Fruit fly (Drosophila melanogaster): ENCODE results near the gene Edc3.
A peak's percentile ranks its signal among the peaks of the same experiment; 100 is the strongest.

The Edc3 gene

DNA sequence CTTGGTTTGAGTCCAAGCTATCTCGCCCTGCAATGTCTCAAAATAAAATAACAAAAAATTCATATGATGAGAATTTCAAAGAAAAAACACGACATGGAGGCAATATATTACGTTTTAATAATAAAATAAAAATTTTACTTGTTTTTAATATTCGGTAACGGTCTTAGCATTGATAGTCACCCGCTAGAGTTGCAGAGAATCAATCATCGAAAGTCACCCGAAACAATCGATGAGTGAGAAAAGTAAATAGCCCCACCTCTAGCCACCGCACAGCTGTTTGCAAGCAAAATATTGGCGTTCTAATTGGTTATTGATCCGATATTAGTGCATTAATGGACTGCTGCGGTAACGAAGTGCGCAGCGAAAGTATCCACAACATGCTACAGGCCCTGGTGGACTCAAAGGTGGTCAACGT lies 53.7 kb downstream of the Edc3 start, which contains the start of gene CG34250 (continued):
- TF ChIP-seq twi (tag; optimal IDR thresholded peaks at IDR 0.05) = peak; percentile 37
- no peak for TF ChIP-seq CG16779 (GFP tag; IDR thresholded peaks at IDR 0.05)
- TF ChIP-seq CG1832 (GFP tag; optimal IDR thresholded peaks at IDR 0.05) = no peak
- no peak for TF ChIP-seq D (optimal IDR thresholded peaks at IDR 0.05)
- no peak for TF ChIP-seq D (GFP tag; optimal IDR thresholded peaks at IDR 0.05)
- no peak for TF ChIP-seq cato (GFP tag; optimal IDR thresholded peaks at IDR 0.05; ENCODE audit: borderline replicate concordance)
- peak; percentile 66 for TF ChIP-seq CG9932 (GFP tag; IDR thresholded peaks at IDR 0.05)
- peak; percentile 43 for TF ChIP-seq CG34376 (GFP tag; optimal IDR thresholded peaks at IDR 0.05)
- TF ChIP-seq CG31441 (GFP tag; IDR thresholded peaks at IDR 0.05) = peak; percentile 60; the same call in 1 of the 2 replicates
- peak; percentile 51 for TF ChIP-seq corto (GFP tag; optimal IDR thresholded peaks at IDR 0.05)
- TF ChIP-seq ranshi (GFP tag; IDR thresholded peaks at IDR 0.05) = no peak
- TF ChIP-seq pum (GFP tag; optimal IDR thresholded peaks at IDR 0.05) = peak; percentile 14
- peak; percentile 55 for TF ChIP-seq Hmr (GFP tag; optimal IDR thresholded peaks at IDR 0.05)
- peak; percentile 85 for TF ChIP-seq unc-4 (GFP tag; IDR thresholded peaks at IDR 0.05; ENCODE audit: partially characterized antibody)
- no peak for TF ChIP-seq run (tag; optimal IDR thresholded peaks at IDR 0.05)
- TF ChIP-seq CG9437 (GFP tag; optimal IDR thresholded peaks at IDR 0.05) = no peak
- TF ChIP-seq CG2889 (GFP tag; IDR thresholded peaks at IDR 0.05) = no peak
- no peak for TF ChIP-seq CG17385 (GFP tag; optimal IDR thresholded peaks at IDR 0.05)
- TF ChIP-seq Fer3 (tag; optimal IDR thresholded peaks at IDR 0.05) = peak; percentile 15
- TF ChIP-seq CG9797 (GFP tag; optimal IDR thresholded peaks at IDR 0.05) = peak; percentile 52
- no peak for TF ChIP-seq CG6254 (GFP tag; optimal IDR thresholded peaks at IDR 0.05)
- TF ChIP-seq CG8944 (GFP tag; optimal IDR thresholded peaks at IDR 0.05) = no peak
- TF ChIP-seq peb (GFP tag; IDR thresholded peaks at IDR 0.05) = no peak
- TF ChIP-seq CG17612 (GFP tag; IDR thresholded peaks at IDR 0.05) = no peak
- TF ChIP-seq CG15514 (GFP tag; optimal IDR thresholded peaks at IDR 0.05) = peak; percentile 77
- TF ChIP-seq pfk (GFP tag; optimal IDR thresholded peaks at IDR 0.05) = no peak
- no peak for TF ChIP-seq NK7.1 (GFP tag; optimal IDR thresholded peaks at IDR 0.05)
- TF ChIP-seq Deaf1 (tag; optimal IDR thresholded peaks at IDR 0.05) = peak; percentile 3
- TF ChIP-seq CG5953 (GFP tag; IDR thresholded peaks at IDR 0.05) = no peak
- TF ChIP-seq sob (GFP tag; IDR thresholded peaks at IDR 0.05) = peak; percentile 62; the same call in 1 of the 2 replicates
- no peak for TF ChIP-seq Dfd (GFP tag; optimal IDR thresholded peaks at IDR 0.05)
- TF ChIP-seq NC2α (GFP tag; optimal IDR thresholded peaks at IDR 0.05) = no peak
- no peak for TF ChIP-seq Asciz (GFP tag; optimal IDR thresholded peaks at IDR 0.05)
- TF ChIP-seq BtbVII (GFP tag; optimal IDR thresholded peaks at IDR 0.05) = no peak
- no peak for TF ChIP-seq Bteb2 (GFP tag; optimal IDR thresholded peaks at IDR 0.05)
- peak; percentile 26 for TF ChIP-seq PHDP (tag; optimal IDR thresholded peaks at IDR 0.05)
- no peak for TF ChIP-seq CG8388 (GFP tag; optimal IDR thresholded peaks at IDR 0.05)
- TF ChIP-seq her (GFP tag; optimal IDR thresholded peaks at IDR 0.05) = no peak
- peak; percentile 62; the same call in 2 of the 4 replicates for TF ChIP-seq chinmo (GFP tag; IDR thresholded peaks at IDR 0.05; ENCODE audit: partially characterized antibody)
- TF ChIP-seq CG11723 (GFP tag; optimal IDR thresholded peaks at IDR 0.05) = no peak
- TF ChIP-seq CG10209 (GFP tag; optimal IDR thresholded peaks at IDR 0.05) = peak; percentile 39
- peak; percentile 67 for TF ChIP-seq lbe (GFP tag; optimal IDR thresholded peaks at IDR 0.05)
- TF ChIP-seq vnd (GFP tag; IDR thresholded peaks at IDR 0.05; ENCODE audit: partially characterized antibody) = peak; percentile 70
- 0 out of 2 replicates have a peak, but pooled peaks have one; percentile 18 for TF ChIP-seq CG14014 (GFP tag; IDR thresholded peaks at IDR 0.05)
- no peak for TF ChIP-seq mirr (GFP tag; optimal IDR thresholded peaks at IDR 0.05)
- no peak for TF ChIP-seq cwo (GFP tag; optimal IDR thresholded peaks at IDR 0.05)
- peak; percentile 42 for TF ChIP-seq CG8924 (tag; optimal IDR thresholded peaks at IDR 0.05)
- peak; percentile 30 for TF ChIP-seq exex (tag; optimal IDR thresholded peaks at IDR 0.05)
- peak; percentile 75 for TF ChIP-seq CG16813 (GFP tag; IDR thresholded peaks at IDR 0.05; ENCODE audit: partially characterized antibody)
- no peak for TF ChIP-seq CG11456 (GFP tag; IDR thresholded peaks at IDR 0.05)
